Worm (Caenorhabditis elegans): ENCODE results near the gene cav-2.

The cav-2 gene

DNA sequence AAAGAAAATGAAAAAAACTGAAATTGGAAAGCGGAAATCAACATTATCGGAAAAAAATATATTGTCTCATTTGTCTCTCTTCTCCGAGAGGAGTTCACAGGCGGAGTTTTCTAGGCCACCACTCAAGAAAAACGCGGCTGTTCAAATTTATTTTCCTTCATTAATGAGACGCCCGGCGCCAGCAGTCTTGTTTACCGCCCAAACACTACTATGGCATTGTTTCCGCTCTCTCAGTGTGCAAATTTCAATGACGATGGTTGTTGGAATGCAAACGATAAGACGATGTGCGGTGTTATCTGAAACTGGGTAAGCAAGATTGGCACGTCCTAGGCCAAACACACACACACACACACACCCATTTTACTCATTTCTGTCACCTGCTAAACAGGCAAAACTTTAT is at the start of gene cav-2:
TSS of gene cav-2 (plus strand) at position 359 of the 400 bp plus-strand sequence.
- no peak for TF ChIP-seq unc-62 (GFP tag; optimal IDR thresholded peaks at IDR 0.05)

- TF ChIP-seq unc-62 (GFP tag; optimal IDR thresholded peaks at IDR 0.05): no peak
Observed at ce11 chrV:13511618-13512017, 45.3 kb upstream of the cav-2 start, which contains the start of gene avr-15. Gene avr-15 (minus strand): TSS chrV:13511718.

DNA sequence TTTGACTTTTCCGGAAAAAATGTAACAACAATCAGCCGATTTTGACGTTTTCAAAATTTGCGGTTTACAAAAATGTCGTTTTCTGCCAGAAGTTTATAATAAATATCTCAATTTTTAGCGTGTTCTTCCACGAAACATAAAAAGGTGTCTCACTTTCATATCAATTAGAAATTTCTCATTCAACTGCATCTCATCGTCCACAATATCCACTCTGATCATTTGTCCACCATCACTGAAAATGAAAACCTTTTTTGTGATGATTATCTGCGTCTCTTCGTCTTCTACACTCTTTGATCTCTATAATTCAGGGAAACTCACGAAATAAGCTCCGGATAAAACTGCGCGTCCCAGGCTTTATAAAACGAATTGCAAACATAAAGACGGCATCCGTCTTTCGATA is 44.4 kb upstream of the cav-2 start:
- no peak for TF ChIP-seq unc-62 (GFP tag; optimal IDR thresholded peaks at IDR 0.05)

DNA sequence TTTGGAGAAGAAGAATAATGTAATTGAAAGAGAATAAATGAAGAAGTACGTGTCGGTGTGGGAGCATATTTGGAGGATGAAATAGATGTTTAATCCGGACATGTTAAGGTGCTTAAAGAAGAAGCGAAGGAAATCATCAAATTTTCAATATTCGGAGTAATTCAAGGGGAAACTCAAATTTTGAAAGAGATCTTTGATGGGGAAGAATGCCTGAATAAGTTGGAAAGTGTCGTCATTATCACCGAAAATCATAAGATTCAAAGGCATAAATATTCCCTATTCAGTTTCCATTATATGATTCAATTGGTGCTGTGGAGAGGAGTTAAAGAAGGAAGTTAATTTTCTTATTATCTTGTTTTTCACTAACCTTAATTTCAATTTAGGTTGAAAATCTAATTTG is 41.8 kb upstream of the cav-2 start, which contains the start of gene semi-1:
TSS of gene semi-1 (minus strand) at position 101 of the 400 bp plus-strand sequence.
- TF ChIP-seq unc-62 (GFP tag; optimal IDR thresholded peaks at IDR 0.05): no peak

DNA sequence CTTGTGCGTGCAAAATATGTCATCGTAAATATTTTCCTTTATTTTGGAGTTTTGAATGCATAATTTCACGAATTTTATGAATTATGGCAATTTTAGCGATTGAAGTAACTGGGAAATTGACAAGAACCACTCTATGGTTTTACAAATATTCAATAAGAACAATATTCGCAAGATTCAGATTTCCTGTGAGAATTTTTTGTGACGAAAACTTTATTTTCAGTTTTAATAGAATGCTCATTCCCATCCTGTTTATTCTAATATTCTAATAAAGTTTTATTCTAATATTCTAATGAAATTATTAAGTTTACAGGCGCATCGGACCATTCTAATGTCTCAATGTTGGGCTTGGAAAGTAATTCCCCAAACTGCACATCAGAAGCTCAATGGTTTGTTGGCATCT is 33.7 kb upstream of the cav-2 start, which contains the start of gene R11G10.3:
TSS of gene R11G10.3 (plus strand) at position 301 of the 400 bp plus-strand sequence.
- no peak for TF ChIP-seq unc-62 (GFP tag; optimal IDR thresholded peaks at IDR 0.05)

DNA sequence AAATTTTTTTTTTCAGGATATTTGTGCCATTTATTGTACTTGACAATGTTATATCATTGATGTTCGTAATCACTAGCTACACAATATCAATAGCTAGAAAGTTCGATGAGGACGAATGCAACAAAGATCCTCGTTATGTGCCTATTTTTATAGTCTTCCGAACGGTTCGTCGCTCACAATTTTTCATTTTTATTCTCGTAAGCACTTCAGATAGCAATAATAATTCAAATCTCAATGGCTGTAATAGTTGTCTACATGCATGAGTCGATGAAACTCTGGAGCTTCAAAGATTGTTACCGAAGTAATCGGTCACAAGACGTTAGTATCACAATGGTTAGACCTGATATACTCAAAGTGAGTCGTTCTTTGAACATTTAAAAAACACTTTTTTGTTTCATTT is 27.7 kb upstream of the cav-2 start:
- no peak for TF ChIP-seq unc-62 (GFP tag; optimal IDR thresholded peaks at IDR 0.05)

ce11 chrV:13530698-13531097 is 26.2 kb upstream of the cav-2 start, which contains the start of gene ttr-44:
Gene ttr-44 (minus strand): TSS chrV:13530744.
- no peak for TF ChIP-seq unc-62 (GFP tag; optimal IDR thresholded peaks at IDR 0.05)

- TF ChIP-seq unc-62 (GFP tag; optimal IDR thresholded peaks at IDR 0.05): no peak
Observed at ce11 chrV:13532469-13532868, 24.4 kb upstream of the cav-2 start.

ce11 chrV:13536058-13536579 is 20.8 kb upstream of the cav-2 start, which contains the start of gene frpr-5:
Gene frpr-5 (minus strand): TSS chrV:13536108.
- TF ChIP-seq unc-62 (GFP tag; optimal IDR thresholded peaks at IDR 0.05): no peak

DNA sequence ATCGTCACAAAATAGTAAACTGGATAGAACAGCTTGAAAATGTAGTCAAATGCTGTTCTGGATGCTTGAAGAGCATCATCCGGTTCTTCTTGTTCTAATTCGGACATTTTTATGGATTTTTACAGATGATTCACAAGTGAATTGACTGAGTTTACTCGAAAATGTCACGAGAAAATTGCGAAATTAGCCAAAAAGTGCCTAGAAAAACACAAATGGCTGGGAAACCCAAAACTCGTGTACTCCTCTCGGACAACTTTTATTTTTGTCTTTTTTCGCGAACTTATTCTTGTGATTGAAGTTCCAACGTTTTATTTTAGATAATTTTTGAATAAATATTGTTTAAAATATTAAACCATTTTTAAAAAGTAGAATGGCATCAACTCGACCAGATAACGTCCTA is 5.3 kb upstream of the cav-2 start, which contains the start of the genes C56A3.4 and C56A3.5:
TSS of gene C56A3.4 (minus strand) at position 154 of the 400 bp plus-strand sequence.
TSS of gene C56A3.5 (plus strand) at position 367 of the 400 bp plus-strand sequence.
- no peak for TF ChIP-seq unc-62 (GFP tag; optimal IDR thresholded peaks at IDR 0.05)

- TF ChIP-seq unc-62 (GFP tag; optimal IDR thresholded peaks at IDR 0.05): no peak
Observed at ce11 chrV:13556297-13556696, 607 bp upstream of the cav-2 start, which contains the start of gene C56A3.6. Gene C56A3.6 (minus strand): TSS chrV:13556397.

- TF ChIP-seq unc-62 (GFP tag; optimal IDR thresholded peaks at IDR 0.05): no peak
Observed at ce11 chrV:13559978-13560377, 3.1 kb downstream of the cav-2 start, which contains the start of gene C56A3.8. Gene C56A3.8 (plus strand): TSS chrV:13560278.

DNA sequence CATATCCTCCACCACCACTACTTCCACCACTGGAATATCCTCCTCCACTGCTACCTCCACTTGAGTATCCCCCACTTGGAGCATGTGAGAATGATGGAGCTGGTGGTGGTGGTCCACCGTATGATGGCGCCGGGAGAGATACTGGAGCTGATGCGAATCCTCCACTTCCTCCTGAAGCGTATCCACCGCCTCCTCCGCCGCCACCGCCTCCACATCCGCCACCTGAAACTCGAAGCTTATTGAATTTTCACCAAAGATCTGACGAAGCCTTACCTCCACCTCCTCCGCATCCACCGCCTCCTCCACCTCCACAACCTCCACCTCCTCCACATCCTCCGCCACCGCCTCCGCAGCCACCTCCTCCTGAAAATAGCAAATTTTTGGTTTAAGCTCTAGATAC is 5.8 kb downstream of the cav-2 start:
- no peak for TF ChIP-seq unc-62 (GFP tag; optimal IDR thresholded peaks at IDR 0.05)

ce11 chrV:13563841-13564240 is 6.9 kb downstream of the cav-2 start, which contains the start of gene grl-17:
Gene grl-17 (minus strand): TSS chrV:13563941.
- no peak for TF ChIP-seq unc-62 (GFP tag; optimal IDR thresholded peaks at IDR 0.05)

ce11 chrV:13565197-13565596 is 8.3 kb downstream of the cav-2 start:
- no peak for TF ChIP-seq unc-62 (GFP tag; optimal IDR thresholded peaks at IDR 0.05)

DNA sequence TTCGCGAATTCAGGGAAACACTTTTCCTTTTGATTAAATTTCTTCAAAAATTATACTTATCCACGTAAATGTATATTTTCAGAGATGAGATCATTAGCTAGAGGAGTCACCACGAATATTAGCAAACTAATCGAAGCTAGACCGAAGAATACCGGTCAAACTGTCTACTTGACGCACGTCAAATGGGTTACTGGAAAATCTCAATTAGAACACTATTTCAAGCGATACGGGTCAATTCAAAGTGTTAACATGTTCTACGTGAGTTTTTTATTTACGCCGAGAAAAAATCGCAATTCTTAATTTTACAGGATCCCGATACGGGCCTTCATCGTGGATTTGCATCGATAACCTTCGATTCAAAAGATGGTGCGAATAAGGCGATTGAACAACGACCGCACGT is 8.9 kb downstream of the cav-2 start, which contains the start of gene slrp-1:
TSS of gene slrp-1 (plus strand) at position 83 of the 400 bp plus-strand sequence.
- TF ChIP-seq unc-62 (GFP tag; optimal IDR thresholded peaks at IDR 0.05): no peak

DNA sequence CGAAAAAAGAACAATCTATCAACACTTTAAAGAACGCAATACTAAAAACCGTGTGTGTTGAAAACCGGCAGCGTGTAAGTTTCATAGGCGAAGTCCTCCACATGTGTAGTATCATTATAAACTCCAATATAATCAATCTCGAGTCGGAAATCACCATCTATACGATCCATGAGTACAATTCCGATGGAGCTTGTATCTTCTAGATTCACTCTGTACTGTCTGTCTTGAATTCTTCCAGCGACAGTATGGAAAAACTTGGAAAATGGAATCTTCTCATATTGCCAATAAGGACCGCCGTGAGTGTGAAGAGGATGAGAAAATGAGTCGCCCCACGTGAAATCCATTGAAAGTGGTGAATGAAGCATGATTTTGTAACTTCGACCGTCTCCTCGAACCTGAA is 10.1 kb downstream of the cav-2 start:
- no peak for TF ChIP-seq unc-62 (GFP tag; optimal IDR thresholded peaks at IDR 0.05)
